Worm (Caenorhabditis elegans): ENCODE measurements around the gene taf-2.

The taf-2 gene

DNA sequence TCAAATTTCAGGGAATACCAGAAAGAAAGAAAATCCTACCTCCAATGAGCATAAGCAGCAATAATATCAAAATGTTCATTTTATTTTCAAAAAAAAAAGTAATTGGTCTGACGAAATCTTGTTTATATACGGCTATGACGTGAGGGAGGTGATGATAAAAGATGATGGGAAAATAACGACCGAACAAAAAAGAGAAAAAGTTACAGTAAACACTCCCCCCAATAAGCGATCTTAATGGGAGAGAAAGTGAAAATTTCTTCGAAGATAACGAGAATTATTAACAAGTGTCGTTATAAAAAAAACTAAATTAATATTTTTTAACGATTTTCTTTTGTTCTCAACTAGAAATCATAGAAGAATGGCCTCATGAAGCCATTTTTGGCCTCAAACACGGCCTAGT, 6.5 kb upstream of the taf-2 start, which contains the start of gene Y37E11B.7:
Gene Y37E11B.7, minus strand, starts transcription at position 207 of the 400 bp plus-strand sequence.
- no peak for TF ChIP-seq C08G9.2 (tag; optimal IDR thresholded peaks at IDR 0.05)
- TF ChIP-seq pat-9 (tag; optimal IDR thresholded peaks at IDR 0.05) = no peak
- TF ChIP-seq unc-55 (GFP tag; optimal IDR thresholded peaks at IDR 0.05) = no peak
- no peak for TF ChIP-seq ceh-30 (tag; optimal IDR thresholded peaks at IDR 0.05)
- TF ChIP-seq hlh-8 (tag; optimal IDR thresholded peaks at IDR 0.05) = no peak
- no peak for TF ChIP-seq nfya-1 (tag; optimal IDR thresholded peaks at IDR 0.05)
- no peak for TF ChIP-seq ceh-34 (tag; optimal IDR thresholded peaks at IDR 0.05)

DNA sequence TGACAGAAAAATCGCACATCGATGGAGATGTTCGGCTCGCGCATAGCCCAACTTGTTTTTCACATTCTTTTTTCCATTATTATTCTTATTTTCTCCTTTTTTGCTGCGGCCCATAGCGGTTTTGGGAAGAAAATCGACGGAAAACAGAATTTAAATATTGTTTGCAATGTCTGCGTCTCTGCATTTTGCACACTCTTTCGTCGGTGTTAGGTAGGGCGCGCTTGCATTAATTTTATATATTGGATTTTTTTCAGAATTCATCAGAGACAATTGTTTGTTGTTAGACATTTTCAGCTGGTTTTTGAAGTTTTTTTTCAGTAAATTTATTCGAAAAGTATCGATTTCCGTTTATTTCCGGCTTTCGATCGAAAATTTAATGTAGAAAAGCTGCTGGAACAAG, 5.7 kb upstream of the taf-2 start, which contains the start of gene Y37E11B.6:
Gene Y37E11B.6, minus strand, starts transcription at position 181 of the 400 bp plus-strand sequence.
- TF ChIP-seq unc-42 (tag; optimal IDR thresholded peaks at IDR 0.05) (peak; percentile 43), ceh-34 (tag; optimal IDR thresholded peaks at IDR 0.05) (no peak)

ce11 chrIV:3598452-3598851, 5.0 kb upstream of the taf-2 start, which contains the start of gene Y37E11B.5:
Gene Y37E11B.5 (minus strand): TSS chrIV:3598552.
- no peak for TF ChIP-seq sox-2 (GFP tag; IDR thresholded peaks at IDR 0.05)
- no peak for TF ChIP-seq che-1 (tag; optimal IDR thresholded peaks at IDR 0.05)
- TF ChIP-seq ceh-6 (GFP tag; optimal IDR thresholded peaks at IDR 0.05) = no peak
- TF ChIP-seq pros-1 (tag; optimal IDR thresholded peaks at IDR 0.05) = no peak
- no peak for TF ChIP-seq T23F11.4 (GFP tag; optimal IDR thresholded peaks at IDR 0.05)
- TF ChIP-seq unc-55 (GFP tag; optimal IDR thresholded peaks at IDR 0.05) = no peak
- no peak for TF ChIP-seq ceh-30 (tag; optimal IDR thresholded peaks at IDR 0.05)
- no peak for TF ChIP-seq K02D7.2 (tag; optimal IDR thresholded peaks at IDR 0.05)
- TF ChIP-seq ama-1 (optimal IDR thresholded peaks at IDR 0.05) = no peak
- no peak for TF ChIP-seq zip-5 (tag; optimal IDR thresholded peaks at IDR 0.05)
- no peak for TF ChIP-seq npax-4 (tag; optimal IDR thresholded peaks at IDR 0.05)
- TF ChIP-seq fkh-10 (GFP tag; optimal IDR thresholded peaks at IDR 0.05) = no peak
- TF ChIP-seq hlh-15 (tag; optimal IDR thresholded peaks at IDR 0.05) = no peak

DNA sequence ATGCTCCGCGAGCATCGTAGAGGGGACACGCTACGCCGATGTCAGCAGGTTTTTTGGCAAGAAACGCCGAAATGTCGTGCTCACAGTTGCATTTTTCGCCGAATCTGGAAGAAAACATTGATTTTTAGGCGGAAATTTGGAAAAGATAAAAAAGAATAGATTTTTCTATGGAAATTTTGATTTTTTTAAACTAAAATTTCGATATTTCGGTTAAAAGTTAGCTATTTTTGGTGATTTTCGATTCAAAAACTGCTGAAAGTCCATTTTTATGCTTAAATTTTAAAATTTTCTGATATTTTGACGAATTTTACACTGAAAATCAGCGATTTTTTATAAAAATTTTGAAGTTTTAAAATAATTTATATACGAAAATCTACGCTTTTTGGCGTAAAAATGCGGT, 3.9 kb upstream of the taf-2 start:
- TF ChIP-seq madf-2 (tag; optimal IDR thresholded peaks at IDR 0.05) = no peak
- TF ChIP-seq pat-9 (tag; optimal IDR thresholded peaks at IDR 0.05) = no peak
- no peak for TF ChIP-seq ceh-6 (GFP tag; optimal IDR thresholded peaks at IDR 0.05)
- no peak for TF ChIP-seq ceh-45 (GFP tag; IDR thresholded peaks at IDR 0.05)
- no peak for TF ChIP-seq ceh-24 (tag; optimal IDR thresholded peaks at IDR 0.05)
- no peak for TF ChIP-seq K02D7.2 (tag; optimal IDR thresholded peaks at IDR 0.05)
- no peak for TF ChIP-seq ets-4 (tag; optimal IDR thresholded peaks at IDR 0.05)
- no peak for TF ChIP-seq gmeb-2 (tag; optimal IDR thresholded peaks at IDR 0.05)
- TF ChIP-seq pqm-1 (tag; optimal IDR thresholded peaks at IDR 0.05) = no peak
- no peak for TF ChIP-seq sox-2 (GFP tag; IDR thresholded peaks at IDR 0.05)
- no peak for TF ChIP-seq ahr-1 (tag; optimal IDR thresholded peaks at IDR 0.05)
- no peak for TF ChIP-seq dmd-4 (tag; optimal IDR thresholded peaks at IDR 0.05; ENCODE audit: borderline replicate concordance)
- TF ChIP-seq ceh-34 (tag; optimal IDR thresholded peaks at IDR 0.05) = no peak
- TF ChIP-seq ref-2 (tag; optimal IDR thresholded peaks at IDR 0.05) = no peak
- TF ChIP-seq ama-1 (optimal IDR thresholded peaks at IDR 0.05) = no peak
- no peak for TF ChIP-seq ceh-14 (tag; optimal IDR thresholded peaks at IDR 0.05)

DNA sequence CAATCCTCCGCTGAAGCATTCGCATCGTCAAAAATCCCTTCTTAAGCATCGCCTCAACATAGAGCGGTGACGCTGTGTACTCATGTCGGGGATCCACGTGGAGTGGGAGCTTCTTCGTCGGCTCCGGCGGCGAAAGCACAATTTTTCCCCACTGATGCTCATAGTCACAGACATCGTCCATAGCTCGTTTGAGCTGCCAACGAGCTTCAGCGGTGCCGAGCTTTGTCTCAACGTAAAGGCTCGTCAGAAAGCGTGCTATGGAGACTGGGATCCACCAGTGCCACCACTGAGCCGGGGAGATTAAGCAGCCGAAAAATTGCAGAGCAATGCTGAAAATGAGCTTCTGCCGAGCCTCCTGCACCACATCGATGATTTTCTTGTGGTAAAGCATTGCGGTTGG, 2.6 kb downstream of the taf-2 start:
- no peak for TF ChIP-seq ceh-6 (GFP tag; optimal IDR thresholded peaks at IDR 0.05)
- no peak for TF ChIP-seq C08G9.2 (tag; optimal IDR thresholded peaks at IDR 0.05)
- TF ChIP-seq pag-3 (tag; optimal IDR thresholded peaks at IDR 0.05; ENCODE audit: borderline replicate concordance) = no peak
- no peak for TF ChIP-seq ets-4 (tag; optimal IDR thresholded peaks at IDR 0.05)
- no peak for TF ChIP-seq tbx-7 (tag; optimal IDR thresholded peaks at IDR 0.05)
- TF ChIP-seq eyg-1 (tag; optimal IDR thresholded peaks at IDR 0.05) = no peak
- TF ChIP-seq ahr-1 (tag; optimal IDR thresholded peaks at IDR 0.05) = no peak
- TF ChIP-seq F13H6.1 (tag; optimal IDR thresholded peaks at IDR 0.05) = no peak
- TF ChIP-seq pqm-1 (tag; optimal IDR thresholded peaks at IDR 0.05) = no peak
- TF ChIP-seq elt-4 (tag; optimal IDR thresholded peaks at IDR 0.05) = no peak
- no peak for TF ChIP-seq lin-11 (tag; optimal IDR thresholded peaks at IDR 0.05)
- TF ChIP-seq ceh-48 (tag; optimal IDR thresholded peaks at IDR 0.05) = no peak
- no peak for TF ChIP-seq ceh-22 (tag; optimal IDR thresholded peaks at IDR 0.05)
- no peak for TF ChIP-seq ceh-30 (tag; optimal IDR thresholded peaks at IDR 0.05)
- TF ChIP-seq sox-4 (tag; optimal IDR thresholded peaks at IDR 0.05) = no peak
- TF ChIP-seq ceh-45 (GFP tag; IDR thresholded peaks at IDR 0.05) = no peak
- TF ChIP-seq K09A11.1 (tag; optimal IDR thresholded peaks at IDR 0.05; ENCODE audit: insufficient read depth) = no peak
- TF ChIP-seq nhr-232 (tag; optimal IDR thresholded peaks at IDR 0.05) = no peak
